Worm (Caenorhabditis elegans): ENCODE measurements around the gene nhr-187.

nhr-187 gene

DNA sequence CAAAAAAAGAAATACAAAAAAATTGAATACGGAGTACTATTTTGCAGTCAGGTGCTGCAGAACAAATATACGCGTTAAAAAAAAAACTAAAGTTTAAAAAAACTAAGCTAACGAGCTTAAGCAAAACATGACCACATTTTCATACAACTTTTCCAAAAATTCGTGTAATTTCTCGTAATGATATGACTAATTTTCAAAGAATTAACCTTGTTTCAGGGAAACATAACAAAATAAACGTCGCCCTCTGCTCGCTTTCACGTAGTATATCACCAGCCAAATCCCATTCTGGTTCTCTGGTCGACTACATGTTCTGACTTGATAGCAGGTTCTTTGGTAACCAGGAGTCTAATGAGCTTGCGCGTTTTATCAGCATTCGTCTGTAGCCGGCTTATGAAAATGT is 7.6 kb upstream of the nhr-187 start (continued):
- TF ChIP-seq ceh-24 (tag; optimal IDR thresholded peaks at IDR 0.05) (no peak), unc-3 (GFP tag; conservative IDR thresholded peaks at IDR 0.05) (no peak), unc-3 (tag; optimal IDR thresholded peaks at IDR 0.05) (no peak), eyg-1 (tag; optimal IDR thresholded peaks at IDR 0.05) (no peak)

DNA sequence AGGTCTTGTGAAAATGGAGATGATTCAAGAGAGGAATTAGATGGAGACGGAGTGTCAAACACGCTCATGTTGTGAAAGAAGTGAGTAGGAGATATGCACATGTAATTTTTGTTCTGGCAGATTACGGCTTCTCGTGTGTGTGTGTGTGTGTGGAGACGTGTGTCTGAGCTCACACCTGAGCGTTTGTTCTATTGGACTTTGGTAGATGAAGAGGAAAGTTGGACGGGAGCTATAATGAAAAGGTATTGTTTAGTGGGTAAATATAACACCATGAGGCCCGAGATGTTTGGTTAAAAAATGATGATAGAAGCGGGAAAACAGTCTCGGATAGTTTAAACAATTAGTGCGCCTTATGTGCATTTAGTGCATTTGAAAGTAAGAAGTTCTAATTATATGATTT is 6.2 kb upstream of the nhr-187 start, which contains the start of gene nhr-157:
nhr-157 (minus strand) TSS at position 101 of the 400 bp plus-strand sequence.
- no peak for TF ChIP-seq nfya-1 (tag; optimal IDR thresholded peaks at IDR 0.05)

DNA sequence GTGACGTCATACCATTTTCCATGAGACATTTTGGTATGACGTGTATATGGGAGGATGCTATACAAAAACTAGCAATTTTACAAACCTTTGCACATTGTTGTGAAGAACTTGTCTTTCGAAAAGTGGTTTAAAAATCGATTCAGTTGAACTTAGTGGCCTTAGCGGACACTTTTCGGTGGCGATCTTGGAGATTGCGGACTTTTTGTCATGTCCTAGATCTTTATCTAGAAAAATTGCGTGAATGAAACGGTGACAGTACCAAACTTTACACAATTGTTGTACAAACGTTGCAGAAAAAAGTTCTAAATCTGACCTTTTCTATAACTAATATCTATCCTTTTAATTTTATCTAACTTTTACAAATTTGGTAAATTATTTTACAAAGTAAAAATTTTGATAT is 2.5 kb upstream of the nhr-187 start:
- TF ChIP-seq F13H6.1 (tag; optimal IDR thresholded peaks at IDR 0.05) (no peak), hlh-30 (tag; optimal IDR thresholded peaks at IDR 0.05; ENCODE audit: insufficient read depth) (no peak), pqm-1 (tag; optimal IDR thresholded peaks at IDR 0.05) (no peak), pat-9 (tag; optimal IDR thresholded peaks at IDR 0.05) (no peak)

- TF ChIP-seq unc-55 (GFP tag; optimal IDR thresholded peaks at IDR 0.05) (no peak), tbx-7 (tag; optimal IDR thresholded peaks at IDR 0.05) (no peak), unc-3 (GFP tag; conservative IDR thresholded peaks at IDR 0.05) (no peak), unc-3 (tag; optimal IDR thresholded peaks at IDR 0.05) (no peak), ztf-16 (tag; optimal IDR thresholded peaks at IDR 0.05) (no peak), mec-3 (tag; optimal IDR thresholded peaks at IDR 0.05; ENCODE audit: borderline replicate concordance) (no peak), hlh-15 (tag; optimal IDR thresholded peaks at IDR 0.05) (no peak)
Observed at ce11 chrV:3860123-3860522, 2.6 kb downstream of the nhr-187 start, which contains the start of gene nhr-189. nhr-189 (minus strand) TSS chrV:3860243.

- TF ChIP-seq ets-4 (tag; optimal IDR thresholded peaks at IDR 0.05) (no peak), unc-3 (GFP tag; conservative IDR thresholded peaks at IDR 0.05) (no peak), unc-3 (tag; optimal IDR thresholded peaks at IDR 0.05) (no peak), fkh-6 (tag; optimal IDR thresholded peaks at IDR 0.05) (no peak), ref-2 (tag; optimal IDR thresholded peaks at IDR 0.05) (no peak), npax-4 (tag; optimal IDR thresholded peaks at IDR 0.05) (no peak), sox-4 (tag; optimal IDR thresholded peaks at IDR 0.05) (no peak), mec-3 (tag; optimal IDR thresholded peaks at IDR 0.05; ENCODE audit: borderline replicate concordance) (no peak), K09A11.1 (tag; optimal IDR thresholded peaks at IDR 0.05; ENCODE audit: insufficient read depth) (no peak), lin-11 (tag; optimal IDR thresholded peaks at IDR 0.05) (no peak), C08G9.2 (tag; optimal IDR thresholded peaks at IDR 0.05) (no peak), sdc-2 (tag; optimal IDR thresholded peaks at IDR 0.05) (no peak), hlh-30 (tag; optimal IDR thresholded peaks at IDR 0.05; ENCODE audit: insufficient read depth) (no peak), tbx-2 (tag; optimal IDR thresholded peaks at IDR 0.05) (no peak), sox-2 (GFP tag; IDR thresholded peaks at IDR 0.05) (no peak), F13H6.1 (tag; optimal IDR thresholded peaks at IDR 0.05) (no peak), ceh-31 (tag; optimal IDR thresholded peaks at IDR 0.05) (no peak), nhr-11 (tag; optimal IDR thresholded peaks at IDR 0.05) (no peak), ceh-14 (tag; optimal IDR thresholded peaks at IDR 0.05) (no peak), ceh-30 (tag; optimal IDR thresholded peaks at IDR 0.05) (no peak), pat-9 (tag; optimal IDR thresholded peaks at IDR 0.05) (no peak)
Observed at ce11 chrV:3857778-3858177, 5.0 kb downstream of the nhr-187 start, which contains the start of gene nhr-188. nhr-188 (minus strand) TSS chrV:3857861.

ce11 chrV:3855916-3856315 is 6.8 kb downstream of the nhr-187 start:
- no peak for TF ChIP-seq C38D4.7 (GFP tag; optimal IDR thresholded peaks at IDR 0.05)
- no peak for TF ChIP-seq ceh-48 (tag; optimal IDR thresholded peaks at IDR 0.05)
- no peak for TF ChIP-seq C08G9.2 (tag; optimal IDR thresholded peaks at IDR 0.05)
- TF ChIP-seq ets-4 (tag; optimal IDR thresholded peaks at IDR 0.05), result no peak
- TF ChIP-seq nhr-11 (tag; optimal IDR thresholded peaks at IDR 0.05), result no peak
- TF ChIP-seq ttx-3 (tag; optimal IDR thresholded peaks at IDR 0.05), result no peak
- no peak for TF ChIP-seq ztf-16 (tag; optimal IDR thresholded peaks at IDR 0.05)
- no peak for TF ChIP-seq ceh-6 (GFP tag; optimal IDR thresholded peaks at IDR 0.05)
- no peak for TF ChIP-seq npax-4 (tag; optimal IDR thresholded peaks at IDR 0.05)
